Worm (Caenorhabditis elegans): ENCODE results near the gene C01G10.17.

ce11 chrV:15065837-15066348, 24.7 kb upstream of the C01G10.17 start, which contains the start of gene otub-1:
- TF ChIP-seq snpc-4 (tag; optimal IDR thresholded peaks at IDR 0.05) (no peak), nhr-237 (tag; optimal IDR thresholded peaks at IDR 0.05) (no peak), mdl-1 (tag; optimal IDR thresholded peaks at IDR 0.05) (no peak), skn-1 (tag; optimal IDR thresholded peaks at IDR 0.05) (no peak), nhr-23 (tag; optimal IDR thresholded peaks at IDR 0.05) (no peak), fkh-10 (GFP tag; optimal IDR thresholded peaks at IDR 0.05) (no peak)

All from whole organism, L3 larva.